Fruit fly (Drosophila melanogaster) whole organism, pupa: ENCODE results near the gene Rbsn-5.

ENCODE experiments used
- CG10348 ChIP-seq: fragments of 200-800 bp; sonication (Bioruptor generic); IDR thresholded peaks from 2 replicates; pipeline ENCODE4 v1.3.6; 2022; ENCODE audit warnings: missing biosample characterization, missing genetic modification characterization
- CG12605 ChIP-seq: fragments of 200-800 bp; sonication (Bioruptor generic); IDR thresholded peaks from 2 replicates; pipeline ENCODE4 v1.3.6; 2022; ENCODE audit warnings: missing biosample characterization, missing genetic modification characterization
- CG13204 ChIP-seq: fragments of 200-800 bp; sonication (Bioruptor generic); optimal IDR thresholded peaks from 2 replicates; lab custom pipeline; 2018; ENCODE audit warnings: missing biosample characterization, mild to moderate bottlenecking, missing genetic modification characterization, moderate library complexity
- CG14655 ChIP-seq: fragments of 200-800 bp; sonication (Bioruptor generic); optimal IDR thresholded peaks from 3 replicates; lab custom pipeline; 2017; ENCODE audit warnings: mild to moderate bottlenecking, missing biosample characterization, missing genetic modification reagents, missing genetic modification characterization
- CG15710 ChIP-seq: fragments of 200-800 bp; sonication (Bioruptor generic); optimal IDR thresholded peaks from 2 replicates; lab custom pipeline; 2018; ENCODE audit warnings: missing biosample characterization, mild to moderate bottlenecking, missing genetic modification characterization, moderate library complexity
- CG17806 ChIP-seq: fragments of 200-800 bp; sonication (Bioruptor generic); optimal IDR thresholded peaks from 2 replicates; lab custom pipeline; 2018; ENCODE audit warnings: missing biosample characterization, mild to moderate bottlenecking, missing genetic modification characterization, moderate library complexity
- CG32121 ChIP-seq: fragments of 200-800 bp; sonication (Bioruptor generic); IDR thresholded peaks from 2 replicates; pipeline ENCODE4 v1.3.6; 2022; ENCODE audit warnings: missing biosample characterization, missing genetic modification characterization
- CG34367 ChIP-seq: fragments of 200-800 bp; sonication (Bioruptor generic); optimal IDR thresholded peaks from 2 replicates; lab custom pipeline; 2018; ENCODE audit warnings: missing biosample characterization, mild to moderate bottlenecking, missing genetic modification characterization
- CG4496 ChIP-seq: fragments of 200-800 bp; sonication (Bioruptor generic); IDR thresholded peaks from 3 replicates; pipeline ENCODE4 v1.3.6; 2022; ENCODE audit warnings: missing biosample characterization, missing genetic modification characterization
- CG8159 ChIP-seq: fragments of 200-800 bp; sonication (Bioruptor generic); optimal IDR thresholded peaks from 3 replicates; lab custom pipeline; 2018; ENCODE audit warnings: missing biosample characterization, mild to moderate bottlenecking, missing genetic modification characterization, moderate library complexity
- CG8301 ChIP-seq: fragments of 200-800 bp; sonication (Bioruptor generic); optimal IDR thresholded peaks from 2 replicates; lab custom pipeline; 2018; ENCODE audit warnings: missing biosample characterization, mild to moderate bottlenecking, missing genetic modification characterization
- CG9948 ChIP-seq: fragments of 200-800 bp; sonication (Bioruptor generic); optimal IDR thresholded peaks from 2 replicates; lab custom pipeline; 2018; ENCODE audit warnings: missing biosample characterization, mild to moderate bottlenecking, missing genetic modification characterization, moderate library complexity
- D1 ChIP-seq: fragments of 200-800 bp; sonication (Bioruptor generic); optimal IDR thresholded peaks from 2 replicates; lab custom pipeline; 2018; ENCODE audit warnings: missing biosample characterization, mild to moderate bottlenecking, missing genetic modification characterization, moderate library complexity
- EcR ChIP-seq: fragments of 200-800 bp; sonication (Bioruptor generic); optimal IDR thresholded peaks from 3 replicates; lab custom pipeline; 2019; ENCODE audit warnings: missing biosample characterization, missing genetic modification characterization, mild to moderate bottlenecking, moderate library complexity, missing genetic modification reagents
- Ets98B ChIP-seq: fragments of 200-800 bp; sonication (Bioruptor generic); IDR thresholded peaks from 2 replicates; pipeline ENCODE4 v1.3.6; 2022; ENCODE audit warnings: missing biosample characterization, missing genetic modification characterization
- Pif1A ChIP-seq: fragments of 200-800 bp; sonication (Bioruptor generic); optimal IDR thresholded peaks from 3 replicates; lab custom pipeline; 2016; ENCODE audit warnings: missing biosample characterization, missing genetic modification characterization
- Pif1B ChIP-seq: fragments of 200-800 bp; sonication (Bioruptor generic); optimal IDR thresholded peaks from 3 replicates; lab custom pipeline; 2016; ENCODE audit warnings: missing biosample characterization, missing genetic modification characterization
- Snoo ChIP-seq: fragments of 200-800 bp; sonication (Bioruptor generic); optimal IDR thresholded peaks from 3 replicates; lab custom pipeline; 2017; ENCODE audit warnings: missing biosample characterization, mild to moderate bottlenecking, missing genetic modification characterization, inconsistent platforms
- fd96Ca ChIP-seq: fragments of 200-800 bp; sonication (Bioruptor generic); IDR thresholded peaks from 3 replicates; pipeline ENCODE4 v1.3.6; 2022; ENCODE audit warnings: missing biosample characterization, missing genetic modification characterization
- gl ChIP-seq: fragments of 200-800 bp; sonication (Bioruptor generic); optimal IDR thresholded peaks from 2 replicates; lab custom pipeline; 2018; ENCODE audit warnings: missing biosample characterization, mild to moderate bottlenecking, missing genetic modification characterization
- rn ChIP-seq: fragments of 200-800 bp; sonication (Bioruptor generic); IDR thresholded peaks from 2 replicates; pipeline ENCODE4 v1.3.6; 2022; ENCODE audit warnings: missing biosample characterization, missing genetic modification characterization

The Rbsn-5 gene

dm6 chr2L:8205871-8206270 is 46.2 kb downstream of the Rbsn-5 start, which contains the start of gene CG8419:
Gene CG8419, plus strand, starts transcription at chr2L:8206171.
- TF ChIP-seq CG15710 (tag; lab: Kevin White, UChicago) (no peak), CG4496 (GFP tag; lab: Robert Waterston, UW) (0 out of 3 replicates have a peak, but pooled peaks have one; percentile 24)
- TF ChIP-seq, all 21 proteins: peak for 1

- TF ChIP-seq CG14655 (no peak), CG10348 (GFP tag; lab: Robert Waterston, UW) (no peak), CG13204 (no peak), Ets98B (GFP tag; lab: Robert Waterston, UW) (no peak), D1 (tag; lab: Kevin White, UChicago) (no peak), Pif1B (GFP tag; lab: Kevin White, UChicago) (no peak), CG34367 (no peak), CG32121 (GFP tag; lab: Robert Waterston, UW) (no peak), gl (no peak), EcR (GFP tag; lab: Kevin White, UChicago) (no peak), CG4496 (GFP tag; lab: Robert Waterston, UW) (no peak)
Measured at dm6 chr2L:8209362-8209761, 49.7 kb downstream of the Rbsn-5 start.

DNA sequence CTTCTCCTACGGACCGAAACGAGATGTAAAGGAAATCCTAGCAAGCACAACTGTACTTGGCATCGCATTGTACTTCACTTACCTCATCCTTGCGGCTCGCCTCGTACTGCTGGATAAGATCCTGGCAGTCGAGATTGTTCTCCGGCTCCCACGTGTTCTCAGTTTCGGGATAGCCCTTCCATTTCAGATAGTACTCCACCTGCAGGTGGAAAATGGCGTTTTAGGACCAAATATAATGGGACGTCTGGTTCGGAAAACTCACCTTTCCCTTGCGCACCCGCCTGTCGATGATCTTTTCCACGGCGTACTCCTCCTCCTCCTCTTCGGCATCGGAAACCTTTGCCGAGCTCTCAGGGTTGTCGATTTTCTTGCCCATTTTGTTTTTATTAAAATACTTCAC is 50.8 kb downstream of the Rbsn-5 start:
- no peak for TF ChIP-seq Snoo (tag; lab: Kevin White, UChicago)
- no peak for TF ChIP-seq gl
- no peak for TF ChIP-seq Pif1B (GFP tag; lab: Kevin White, UChicago)
- TF ChIP-seq CG32121 (GFP tag; lab: Robert Waterston, UW), result no peak
- TF ChIP-seq CG15710 (tag; lab: Kevin White, UChicago), result no peak
- no peak for TF ChIP-seq Pif1A
- no peak for TF ChIP-seq CG8301 (tag; lab: Kevin White, UChicago)
- TF ChIP-seq CG13204, result no peak
- no peak for TF ChIP-seq rn

DNA sequence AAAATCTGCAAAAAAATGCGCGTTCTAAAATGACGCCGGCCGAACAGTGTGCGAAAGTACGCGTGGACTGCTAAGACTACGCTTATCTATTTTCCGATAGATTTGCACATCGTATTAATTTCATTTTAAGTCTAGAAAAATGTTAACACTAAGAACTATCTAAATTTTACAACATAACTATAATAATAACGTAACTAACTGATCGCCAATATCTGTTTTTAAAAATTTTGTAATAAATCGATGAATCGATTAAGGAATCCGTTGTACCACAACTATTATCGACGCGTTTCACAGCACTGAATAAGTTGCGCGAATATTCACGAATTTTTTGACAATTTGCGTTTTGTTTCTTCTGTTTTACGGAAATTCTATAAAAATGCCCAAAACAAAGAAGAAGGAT is 51.4 kb downstream of the Rbsn-5 start, which contains the start of gene Ssb-c31a:
Gene Ssb-c31a, plus strand, starts transcription at position 278 of the 400 bp plus-strand sequence.
- TF ChIP-seq CG13204 (no peak), EcR (GFP tag; lab: Kevin White, UChicago) (peak; percentile 14), Pif1A (peak; percentile 48), CG12605 (GFP tag; lab: Robert Waterston, UW) (no peak), CG32121 (GFP tag; lab: Robert Waterston, UW) (no peak; the same call in 1 of the 2 replicates), Ets98B (GFP tag; lab: Robert Waterston, UW) (no peak), CG34367 (no peak), Pif1B (GFP tag; lab: Kevin White, UChicago) (peak; percentile 30), CG8301 (tag; lab: Kevin White, UChicago) (no peak), gl (no peak), CG8159 (tag; lab: Kevin White, UChicago) (peak; percentile 43), CG17806 (tag; lab: Kevin White, UChicago) (peak; percentile 9), CG15710 (tag; lab: Kevin White, UChicago) (peak; percentile 28), CG9948 (no peak), D1 (tag; lab: Kevin White, UChicago) (no peak), Snoo (tag; lab: Kevin White, UChicago) (no peak), fd96Ca (no peak), rn (no peak), CG10348 (GFP tag; lab: Robert Waterston, UW) (no peak), CG14655 (peak; percentile 14), CG4496 (GFP tag; lab: Robert Waterston, UW) (0 out of 3 replicates have a peak, but pooled peaks have one; percentile 3)
